Fruit fly (Drosophila melanogaster): Measurements from ENCODE around the gene CG12219.

Gene CG12219

DNA sequence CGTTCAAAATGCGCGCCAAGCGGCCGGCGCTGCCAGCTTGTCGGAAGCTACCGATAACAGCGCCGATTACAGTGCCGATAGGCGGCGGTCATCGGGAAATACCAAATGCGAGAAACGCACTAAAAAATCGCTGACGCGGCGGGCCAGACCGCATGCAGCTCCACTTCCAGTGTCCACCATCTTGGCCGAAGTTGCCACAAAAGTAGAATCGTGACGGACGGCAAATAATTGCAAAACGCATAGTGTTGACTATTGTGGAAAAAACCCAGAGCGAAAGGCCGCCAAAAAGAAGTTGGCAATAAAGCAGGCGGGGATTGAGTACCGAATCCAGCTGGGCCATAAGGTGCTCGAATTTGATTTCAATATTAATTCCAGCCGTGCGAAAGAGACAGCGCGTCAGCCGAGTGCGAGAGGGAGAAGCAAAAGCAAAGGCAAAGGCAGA, 45.9 kb upstream of the CG12219 start, which contains the start of gene CG3847 (continued):
- TF ChIP-seq fd64A (GFP tag; optimal IDR thresholded peaks at IDR 0.05), result no peak
- TF ChIP-seq CG8290 (GFP tag; optimal IDR thresholded peaks at IDR 0.05), result peak; percentile 46
- peak in 1 of 2 experiments; percentile 74 for TF ChIP-seq CG8290 (tag; optimal IDR thresholded peaks at IDR 0.05)
- TF ChIP-seq Oaz (GFP tag; IDR thresholded peaks at IDR 0.05), result no peak
- TF ChIP-seq CG17829 (tag; optimal IDR thresholded peaks at IDR 0.05), result peak; percentile 55
- peak; percentile 27 for TF ChIP-seq CG7556 (GFP tag; optimal IDR thresholded peaks at IDR 0.05)
- TF ChIP-seq NK7.1 (GFP tag; optimal IDR thresholded peaks at IDR 0.05), result no peak
- peak; percentile 69 for TF ChIP-seq nmo (GFP tag; optimal IDR thresholded peaks at IDR 0.05)
- TF ChIP-seq CG17568 (GFP tag; optimal IDR thresholded peaks at IDR 0.05), result no peak
- TF ChIP-seq bbx (GFP tag; IDR thresholded peaks at IDR 0.05; ENCODE audit: partially characterized antibody), result peak; percentile 74
- no peak for TF ChIP-seq wor (GFP tag; IDR thresholded peaks at IDR 0.05)
- no peak for TF ChIP-seq CG17612 (GFP tag; IDR thresholded peaks at IDR 0.05)
- TF ChIP-seq eve (GFP tag; optimal IDR thresholded peaks at IDR 0.05), result no peak
- no peak for TF ChIP-seq CG31388 (GFP tag; optimal IDR thresholded peaks at IDR 0.05)
- TF ChIP-seq CG16815 (GFP tag; optimal IDR thresholded peaks at IDR 0.05), result no peak
- TF ChIP-seq slbo (GFP tag; IDR thresholded peaks at IDR 0.05), result peak; percentile 65
- TF ChIP-seq ash1 (GFP tag; optimal IDR thresholded peaks at IDR 0.05), result no peak
- TF ChIP-seq mld (GFP tag; IDR thresholded peaks at IDR 0.05; ENCODE audit: partially characterized antibody), result no peak
- peak; percentile 46; the same call in 1 of the 2 replicates for TF ChIP-seq sna (GFP tag; IDR thresholded peaks at IDR 0.05; ENCODE audit: partially characterized antibody)
- TF ChIP-seq CG32532 (GFP tag; IDR thresholded peaks at IDR 0.05), result peak; percentile 44
- TF ChIP-seq ems (GFP tag; optimal IDR thresholded peaks at IDR 0.05), result peak; percentile 6
- TF ChIP-seq ab (GFP tag; optimal IDR thresholded peaks at IDR 0.05), result no peak
- TF ChIP-seq CG12071 (GFP tag; optimal IDR thresholded peaks at IDR 0.05), result no peak
- peak; percentile 8 for TF ChIP-seq CG7839 (tag; optimal IDR thresholded peaks at IDR 0.05)
- no peak for TF ChIP-seq tgo (GFP tag; IDR thresholded peaks at IDR 0.05)
- TF ChIP-seq chm (GFP tag; IDR thresholded peaks at IDR 0.05), result peak; percentile 64; the same call in 1 of the 2 replicates
- TF ChIP-seq eyg (GFP tag; optimal IDR thresholded peaks at IDR 0.05), result peak; percentile 5
- TF ChIP-seq HLH54F (GFP tag; optimal IDR thresholded peaks at IDR 0.05), result peak; percentile 65

DNA sequence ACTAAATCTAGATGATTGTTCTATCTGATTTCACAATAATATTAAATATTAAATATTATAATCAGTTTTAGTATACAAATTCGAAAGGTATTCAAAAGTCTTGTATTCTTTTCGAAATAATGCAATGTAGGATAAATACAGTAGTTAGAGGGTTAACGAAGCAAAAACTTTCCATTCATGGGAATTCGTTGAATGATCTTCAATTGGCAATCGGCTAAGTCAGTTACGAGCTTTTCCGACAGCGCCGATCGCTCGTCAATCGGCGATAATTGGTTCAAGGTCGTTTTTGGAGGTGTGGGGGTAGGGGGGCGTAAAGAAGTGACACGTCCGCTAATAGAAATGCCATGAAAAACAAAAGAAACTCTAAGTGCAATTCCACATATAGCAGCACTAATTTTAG, 45.1 kb upstream of the CG12219 start:
- no peak for TF ChIP-seq CG7987 (GFP tag; optimal IDR thresholded peaks at IDR 0.05)
- no peak for TF ChIP-seq Fer3 (tag; optimal IDR thresholded peaks at IDR 0.05)
- TF ChIP-seq Deaf1 (tag; optimal IDR thresholded peaks at IDR 0.05), result peak; percentile 56

dm6 chrX:6344538-6345074, 43.5 kb upstream of the CG12219 start:
- TF ChIP-seq zen (tag; optimal IDR thresholded peaks at IDR 0.05), result no peak
- TF ChIP-seq Rfx (GFP tag; IDR thresholded peaks at IDR 0.05), result no peak
- TF ChIP-seq nom (GFP tag; optimal IDR thresholded peaks at IDR 0.05), result no peak
- no peak for TF ChIP-seq Sry-δ (GFP tag; optimal IDR thresholded peaks at IDR 0.05)
- TF ChIP-seq TFAM (GFP tag; optimal IDR thresholded peaks at IDR 0.05), result no peak
- TF ChIP-seq CG14050 (GFP tag; IDR thresholded peaks at IDR 0.05), result no peak
- TF ChIP-seq CG8388 (GFP tag; optimal IDR thresholded peaks at IDR 0.05), result no peak
- TF ChIP-seq Fer3 (tag; optimal IDR thresholded peaks at IDR 0.05), result no peak
- TF ChIP-seq sisA (GFP tag; IDR thresholded peaks at IDR 0.05), result no peak
- TF ChIP-seq sug (tag; optimal IDR thresholded peaks at IDR 0.05), result peak; percentile 63
- no peak for TF ChIP-seq Dfd (GFP tag; optimal IDR thresholded peaks at IDR 0.05)
- TF ChIP-seq Lim3 (GFP tag; IDR thresholded peaks at IDR 0.05), result no peak
- TF ChIP-seq Dll (GFP tag; IDR thresholded peaks at IDR 0.05; ENCODE audit: partially characterized antibody), result no peak
- no peak for TF ChIP-seq mam (GFP tag; optimal IDR thresholded peaks at IDR 0.05)
- TF ChIP-seq crol (GFP tag; IDR thresholded peaks at IDR 0.05), result peak; percentile 81
- peak; percentile 54 for TF ChIP-seq lab (GFP tag; optimal IDR thresholded peaks at IDR 0.05)
